Worm (Caenorhabditis elegans) whole organism, L4/young adult: Measurements from ENCODE around the gene clec-21.

Experiments
- W03F9.2 ChIP-seq: fragments of 150-350 bp; optimal IDR thresholded peaks from 2 replicates; lab custom pipeline; 2014; ENCODE audit warnings: missing biosample characterization, missing genetic modification characterization
- dao-5 ChIP-seq: sonication (generic microtip); optimal IDR thresholded peaks from 2 replicates; lab custom pipeline; 2016; ENCODE audit warnings: missing genotype, missing genetic modification characterization, moderate library complexity, missing compliant biosample characterization
- him-1 ChIP-seq: sonication (generic microtip); optimal IDR thresholded peaks from 2 replicates; lab custom pipeline; 2016; ENCODE audit warnings: missing genotype, missing genetic modification reagents, missing genetic modification characterization, missing compliant biosample characterization

clec-21 gene

DNA sequence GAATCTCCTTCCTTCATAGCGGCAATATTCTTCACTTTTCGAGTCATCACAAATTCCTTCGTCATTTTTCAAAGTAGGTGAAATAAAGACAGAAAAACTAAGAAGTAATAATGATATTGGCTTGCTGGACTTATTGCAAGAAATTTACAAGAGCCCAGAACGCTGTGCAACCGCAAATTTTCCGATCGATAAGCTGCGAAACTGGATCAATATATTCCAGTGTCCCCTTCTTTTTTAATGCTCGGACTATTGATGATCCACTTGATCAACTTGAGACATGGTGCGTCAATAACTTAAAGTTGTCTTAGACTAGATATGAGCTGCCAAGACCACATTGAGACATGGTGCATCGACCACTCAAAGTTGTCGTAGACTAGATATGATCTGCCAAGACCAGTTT lies 22.0 kb upstream of the clec-21 start, which contains the start of gene bath-33:
Gene bath-33 (minus strand): TSS at position 101 of the 400 bp plus-strand sequence.
- TF ChIP-seq W03F9.2 (no peak), him-1 (tag; lab: Kevin White, UChicago) (no peak), dao-5 (no peak)

ce11 chrII:1605010-1605409 lies 21.0 kb upstream of the clec-21 start:
- TF ChIP-seq W03F9.2, result no peak
- TF ChIP-seq dao-5, result no peak
- TF ChIP-seq him-1 (tag; lab: Kevin White, UChicago), result no peak

DNA sequence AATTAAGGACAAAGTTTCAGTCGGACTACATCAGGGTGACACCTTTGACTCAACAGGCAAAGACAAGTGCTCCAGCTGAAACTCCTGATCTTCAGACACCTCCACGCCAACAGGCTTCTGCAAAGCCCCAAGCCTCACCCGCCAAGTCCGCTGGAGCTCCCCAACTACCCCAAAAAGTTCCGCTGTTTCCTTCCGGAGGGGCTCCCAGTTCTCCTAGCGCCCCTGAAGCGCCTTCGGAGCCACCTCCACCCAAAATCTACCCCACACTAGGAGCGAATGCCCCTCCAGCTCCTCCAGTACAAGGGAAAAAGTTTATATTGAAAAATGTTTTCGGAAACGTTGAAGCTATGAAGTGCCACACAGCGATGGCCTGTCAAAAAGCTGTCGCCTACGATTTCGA lies 19.0 kb upstream of the clec-21 start:
- TF ChIP-seq W03F9.2 (no peak), dao-5 (no peak), him-1 (tag; lab: Kevin White, UChicago) (no peak)

DNA sequence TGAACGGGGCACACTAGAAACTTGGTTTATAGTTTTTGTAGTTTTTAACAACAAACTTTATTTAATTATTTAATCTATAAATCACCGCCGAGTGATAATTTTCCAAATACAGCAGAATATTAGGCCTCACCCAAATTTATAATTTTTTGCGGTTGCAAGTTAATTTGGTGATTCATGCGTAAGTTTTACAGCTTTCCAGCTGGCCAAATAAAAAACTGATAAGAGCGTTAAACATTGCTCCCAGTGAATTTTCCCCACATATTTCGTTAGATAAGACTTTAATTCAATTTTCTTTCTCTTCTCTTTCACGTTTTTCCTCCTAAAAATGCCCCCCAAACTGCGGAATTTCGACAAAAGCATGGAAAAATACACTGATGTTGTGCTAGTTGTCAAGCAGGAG lies 17.5 kb upstream of the clec-21 start, which contains the start of gene bath-47:
Gene bath-47 (plus strand): TSS at position 305 of the 400 bp plus-strand sequence.
- TF ChIP-seq W03F9.2, result no peak
- TF ChIP-seq dao-5, result no peak
- TF ChIP-seq him-1 (tag; lab: Kevin White, UChicago), result no peak

DNA sequence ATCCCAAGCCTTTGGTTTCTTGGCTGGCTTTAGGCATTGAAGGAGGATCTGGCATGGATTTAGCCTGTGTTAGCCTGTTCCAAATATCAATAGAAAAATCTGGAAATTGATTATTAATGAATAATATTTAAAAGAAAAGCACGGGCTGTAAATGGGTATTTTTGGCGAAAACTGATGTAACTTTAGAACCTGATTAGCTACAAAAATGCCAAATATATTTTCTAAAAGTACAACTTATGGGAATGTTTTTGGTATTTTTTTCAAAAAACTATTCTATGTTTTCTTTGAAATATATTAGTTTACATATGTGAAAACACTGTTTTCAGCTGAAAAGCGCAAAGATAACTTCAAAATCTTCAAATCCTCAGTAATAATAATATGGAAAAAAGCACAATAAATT lies 16.6 kb upstream of the clec-21 start, which contains the start of gene bath-26:
Gene bath-26 (minus strand): TSS at position 101 of the 400 bp plus-strand sequence.
- TF ChIP-seq him-1 (tag; lab: Kevin White, UChicago) (no peak), dao-5 (no peak), W03F9.2 (no peak)

- TF ChIP-seq him-1 (tag; lab: Kevin White, UChicago) (no peak), dao-5 (no peak), W03F9.2 (no peak)
Observed at ce11 chrII:1597101-1598088, 13.4 kb upstream of the clec-21 start, which contains the start of gene bath-46. bath-46 (plus strand) TSS chrII:1597906.

DNA sequence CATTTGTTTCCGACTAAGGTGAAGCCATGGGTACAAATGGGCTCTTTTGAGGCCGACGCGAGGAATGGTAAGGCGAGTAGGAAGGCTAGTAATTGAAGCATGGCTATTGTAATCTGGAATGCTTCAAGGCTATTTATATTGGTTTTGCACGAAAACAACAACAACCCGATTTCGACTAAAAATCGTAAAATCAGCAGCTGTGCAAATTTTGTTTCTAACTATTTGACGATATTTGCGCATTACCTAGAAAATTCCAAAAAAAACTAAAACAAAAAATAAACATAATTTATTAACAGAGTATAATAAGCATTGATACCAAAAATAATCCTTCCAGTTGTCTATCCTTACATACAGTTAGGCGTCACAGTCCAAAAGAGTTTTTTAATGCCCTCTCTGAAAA lies 11.1 kb upstream of the clec-21 start, which contains the start of gene clec-20:
Gene clec-20 (minus strand): TSS at position 101 of the 400 bp plus-strand sequence.
- no peak for TF ChIP-seq dao-5
- no peak for TF ChIP-seq W03F9.2
- no peak for TF ChIP-seq him-1 (tag; lab: Kevin White, UChicago)

DNA sequence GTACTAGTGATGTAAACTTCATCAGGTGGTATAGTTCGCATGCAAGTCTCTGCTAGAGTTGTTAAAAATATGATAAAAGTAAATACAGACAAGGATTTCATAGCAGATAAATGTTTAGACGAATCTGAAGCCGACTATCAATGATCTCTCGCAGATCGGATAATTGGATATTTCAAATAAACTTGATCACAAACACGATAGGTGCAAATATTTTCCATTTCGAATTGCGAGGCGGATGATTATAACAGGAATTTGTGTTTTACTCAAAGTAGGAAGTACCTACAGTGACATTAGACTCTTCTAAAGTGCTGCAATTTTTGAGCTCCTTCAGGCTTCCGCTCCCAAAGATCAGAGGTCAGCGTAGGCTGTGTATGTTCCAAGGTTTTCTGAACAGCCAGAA lies 5.8 kb upstream of the clec-21 start, which contains the start of gene T07H3.7:
Gene T07H3.7 (minus strand): TSS at position 101 of the 400 bp plus-strand sequence.
- no peak for TF ChIP-seq dao-5
- TF ChIP-seq W03F9.2, result no peak
- TF ChIP-seq him-1 (tag; lab: Kevin White, UChicago), result no peak

- no peak for TF ChIP-seq W03F9.2
Observed at ce11 chrII:1586305-1586704, 2.3 kb upstream of the clec-21 start, which contains the start of gene T07H3.8. T07H3.8 (plus strand) TSS chrII:1586605.

- TF ChIP-seq him-1 (tag; lab: Kevin White, UChicago), result no peak
- TF ChIP-seq dao-5, result no peak
- no peak for TF ChIP-seq W03F9.2
Observed at ce11 chrII:1579886-1580285, 4.2 kb downstream of the clec-21 start, which contains the start of gene math-38. math-38 (minus strand) TSS chrII:1579986.

DNA sequence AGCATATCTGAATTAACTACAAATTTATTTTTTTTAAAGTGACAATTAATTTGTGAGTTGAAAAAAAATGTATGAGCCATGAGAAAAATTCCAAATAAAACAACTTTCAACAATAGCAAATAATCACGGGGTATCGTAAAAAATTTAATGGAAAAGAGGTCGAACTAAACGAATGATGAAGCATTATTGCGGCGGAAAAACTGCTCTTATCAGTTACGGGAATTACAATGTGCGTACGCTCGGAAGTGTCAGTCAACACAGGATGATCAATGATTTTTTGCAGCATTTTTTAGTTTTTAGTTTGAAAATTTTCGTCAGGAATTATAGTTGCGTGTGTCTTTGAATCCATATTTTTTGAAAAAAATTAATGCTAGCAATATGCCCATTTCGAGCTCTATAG lies 7.3 kb downstream of the clec-21 start:
- TF ChIP-seq dao-5 (no peak), him-1 (tag; lab: Kevin White, UChicago) (no peak), W03F9.2 (no peak)

ce11 chrII:1576030-1576429 lies 8.0 kb downstream of the clec-21 start, which contains the start of gene K05F6.10:
K05F6.10 (minus strand) TSS chrII:1576130.
- TF ChIP-seq him-1 (tag; lab: Kevin White, UChicago) (no peak), W03F9.2 (no peak), dao-5 (no peak)

- TF ChIP-seq him-1 (tag; lab: Kevin White, UChicago) (no peak), dao-5 (no peak), W03F9.2 (no peak)
Observed at ce11 chrII:1571032-1571431, 13.0 kb downstream of the clec-21 start, which contains the start of gene fbxb-46. fbxb-46 (minus strand) TSS chrII:1571132.

- TF ChIP-seq W03F9.2 (no peak), him-1 (tag; lab: Kevin White, UChicago) (no peak), dao-5 (no peak)
Observed at ce11 chrII:1568214-1568613, 15.8 kb downstream of the clec-21 start, which contains the start of gene fbxb-49. fbxb-49 (plus strand) TSS chrII:1568514.

DNA sequence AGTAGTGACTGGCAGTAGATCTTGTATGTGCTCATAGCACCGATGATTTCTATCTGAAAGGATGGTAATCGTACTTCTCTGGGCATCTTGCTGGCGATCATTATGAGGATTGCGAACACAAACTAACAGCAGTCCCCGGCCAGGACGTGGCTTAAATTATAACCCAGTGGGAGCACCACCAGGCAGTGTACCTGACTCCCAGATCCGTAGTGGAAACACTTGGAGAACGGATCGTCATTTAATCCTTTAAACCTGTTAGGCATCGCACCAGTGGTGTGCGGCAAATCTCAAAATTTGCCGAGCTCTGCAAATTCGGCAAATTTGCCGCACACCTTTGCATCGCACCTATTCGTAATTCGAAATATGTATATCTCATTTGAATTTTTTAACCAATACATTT lies 16.4 kb downstream of the clec-21 start, which contains the start of gene K05F6.8:
Gene K05F6.8 (minus strand): TSS at position 101 of the 400 bp plus-strand sequence.
- TF ChIP-seq dao-5 (no peak), W03F9.2 (no peak), him-1 (tag; lab: Kevin White, UChicago) (no peak)
